Worm (Caenorhabditis elegans) whole organism, young adult: Measurements from ENCODE around the gene ctsa-1.1.

ENCODE experiments used
- B0019.2 ChIP-seq: fragments of 200-800 bp; sonication (Bioruptor generic); conservative IDR thresholded peaks from 2 replicates; pipeline ENCODE4 v1.3.6; 2022; ENCODE audit warnings: missing genetic modification reagents, missing genetic modification characterization, missing compliant biosample characterization
- B0035.1 ChIP-seq: sonication (generic microtip); optimal IDR thresholded peaks from 2 replicates; lab custom pipeline; 2016; ENCODE audit warnings: missing genetic modification characterization, mild to moderate bottlenecking, missing compliant biosample characterization, missing genotype, missing genetic modification reagents
- C06A6.2 ChIP-seq: fragments of 200-800 bp; sonication (Bioruptor generic); conservative IDR thresholded peaks from 2 replicates; pipeline ENCODE4 v1.3.6; 2022; ENCODE audit warnings: missing genetic modification characterization, missing compliant biosample characterization
- F10E7.11 ChIP-seq: sonication (generic microtip); optimal IDR thresholded peaks from 2 replicates; lab custom pipeline; 2017; ENCODE audit warnings: mild to moderate bottlenecking, missing genetic modification characterization, moderate library complexity, missing compliant biosample characterization
- F22D6.2 ChIP-seq: sonication (generic microtip); optimal IDR thresholded peaks from 2 replicates; lab custom pipeline; 2016; ENCODE audit warnings: mild to moderate bottlenecking, missing genetic modification characterization, missing compliant biosample characterization
- F23B12.7 ChIP-seq: sonication (generic microtip); optimal IDR thresholded peaks from 2 replicates; lab custom pipeline; 2017; ENCODE audit warnings: missing genetic modification characterization, mild to moderate bottlenecking, missing compliant biosample characterization, antibody characterized with exemption, moderate library complexity; ENCODE audit not compliant: insufficient read depth
- F52B5.7 ChIP-seq: sonication (generic microtip); optimal IDR thresholded peaks from 2 replicates; lab custom pipeline; 2016; ENCODE audit warnings: mild to moderate bottlenecking, missing genetic modification characterization, missing compliant biosample characterization
- F55B11.4 ChIP-seq: sonication (generic microtip); optimal IDR thresholded peaks from 2 replicates; lab custom pipeline; 2016; ENCODE audit warnings: missing compliant biosample characterization, missing genetic modification characterization, borderline replicate concordance; ENCODE audit not compliant: insufficient read depth
- F57A8.1 ChIP-seq: fragments of 200-800 bp; sonication (Bioruptor generic); optimal IDR thresholded peaks from 2 replicates; lab custom pipeline; 2018; ENCODE audit warnings: mild to moderate bottlenecking, missing genetic modification characterization, moderate library complexity, missing compliant biosample characterization
- T07F8.4 ChIP-seq: sonication (generic microtip); optimal IDR thresholded peaks from 2 replicates; lab custom pipeline; 2016; ENCODE audit warnings: mild to moderate bottlenecking, missing genetic modification characterization, moderate library complexity, missing compliant biosample characterization
- T26A5.8 ChIP-seq: sonication (generic microtip); optimal IDR thresholded peaks from 2 replicates; lab custom pipeline; 2016; ENCODE audit warnings: missing genetic modification characterization, missing compliant biosample characterization
- Y53G8AR.9 ChIP-seq: fragments of 200-800 bp; sonication (Bioruptor generic); conservative IDR thresholded peaks from 2 replicates; pipeline ENCODE4 v1.3.6; 2022; ENCODE audit warnings: missing genetic modification reagents, missing genetic modification characterization, missing compliant biosample characterization
- Y56A3A.18 ChIP-seq: fragments of 200-800 bp; sonication (Bioruptor generic); IDR thresholded peaks from 2 replicates; pipeline ENCODE4 v1.3.6; 2022; ENCODE audit warnings: missing genetic modification reagents, missing genetic modification characterization, missing compliant biosample characterization
- Y67H2A.10 ChIP-seq: fragments of 200-800 bp; sonication (Bioruptor generic); conservative IDR thresholded peaks from 2 replicates; pipeline ENCODE4 v1.3.6; 2022; ENCODE audit warnings: missing genetic modification reagents, missing genetic modification characterization, missing compliant biosample characterization
- akir-1 ChIP-seq: fragments of 200-800 bp; sonication (Bioruptor generic); optimal IDR thresholded peaks from 2 replicates; lab custom pipeline; 2018; ENCODE audit warnings: mild to moderate bottlenecking, missing genetic modification characterization, moderate library complexity, missing compliant biosample characterization
- ama-1 ChIP-seq, 3 experiments: fragments of 150-350 bp in 1 of 3; sonication (generic microtip) in 2 of 3; optimal IDR thresholded peaks; 2 replicates each; lab custom pipeline; 2014 to 2018; ENCODE audit warnings: missing biosample characterization in 2 of 3, missing genetic modification characterization in 2 of 3, missing genetic modification reagents in 2 of 3
- attf-3 ChIP-seq: fragments of 200-800 bp; sonication (Bioruptor generic); conservative IDR thresholded peaks from 2 replicates; pipeline ENCODE4 v1.3.6; 2022; ENCODE audit warnings: missing genetic modification reagents, missing genetic modification characterization, missing compliant biosample characterization
- bed-2 ChIP-seq: fragments of 200-800 bp; sonication (Bioruptor generic); IDR thresholded peaks from 2 replicates; pipeline ENCODE4 v1.3.6; 2022; ENCODE audit warnings: missing genetic modification reagents, missing genetic modification characterization, missing compliant biosample characterization
- cebp-1 ChIP-seq, 2 experiments: fragments of 200-800 bp in 1 of 2; sonication (Bioruptor generic) in 1 of 2; sonication (generic microtip) in 1 of 2; IDR thresholded peaks in 1 of 2; optimal IDR thresholded peaks in 1 of 2; 2 replicates each; pipeline versions ENCODE4 v1.3.6 to Lab custom; 2017 to 2022; ENCODE audit warnings: missing compliant biosample characterization in 2 of 2, missing genetic modification characterization in 2 of 2, mild to moderate bottlenecking in 1 of 2, missing genetic modification reagents in 1 of 2, moderate library complexity in 1 of 2
- ceh-100 ChIP-seq: fragments of 200-800 bp; sonication (Bioruptor generic); IDR thresholded peaks from 2 replicates; pipeline ENCODE4 v1.3.6; 2022; ENCODE audit warnings: missing genetic modification reagents, missing genetic modification characterization, missing compliant biosample characterization
- die-1 ChIP-seq: sonication (generic microtip); optimal IDR thresholded peaks from 2 replicates; lab custom pipeline; 2016; ENCODE audit warnings: missing genotype, mild to moderate bottlenecking, missing genetic modification characterization, missing compliant biosample characterization
- dpl-1 ChIP-seq: fragments of 150-350 bp; optimal IDR thresholded peaks from 2 replicates; lab custom pipeline; 2014; ENCODE audit warnings: missing biosample characterization, missing genetic modification reagents, missing genetic modification characterization
- egrh-3 ChIP-seq: fragments of 200-800 bp; sonication (Bioruptor generic); IDR thresholded peaks from 2 replicates; pipeline ENCODE4 v1.3.6; 2022; ENCODE audit warnings: missing genetic modification reagents, missing genetic modification characterization, missing compliant biosample characterization
- ekl-4 ChIP-seq: fragments of 200-800 bp; sonication (Bioruptor generic); IDR thresholded peaks from 2 replicates; pipeline ENCODE4 v1.3.6; 2022; ENCODE audit warnings: missing genetic modification reagents, missing genetic modification characterization, missing compliant biosample characterization
- ets-4 ChIP-seq: fragments of 200-800 bp; sonication (Bioruptor generic); optimal IDR thresholded peaks from 2 replicates; lab custom pipeline; 2018; ENCODE audit warnings: mild to moderate bottlenecking, missing genetic modification characterization, missing compliant biosample characterization
- gei-17 ChIP-seq: fragments of 200-800 bp; sonication (Bioruptor generic); optimal IDR thresholded peaks from 2 replicates; lab custom pipeline; 2018; ENCODE audit warnings: mild to moderate bottlenecking, missing genetic modification characterization, missing compliant biosample characterization
- him-1 ChIP-seq: sonication (generic microtip); optimal IDR thresholded peaks from 2 replicates; lab custom pipeline; 2016; ENCODE audit warnings: missing genotype, missing genetic modification reagents, missing genetic modification characterization, missing compliant biosample characterization
- hlh-12 ChIP-seq: sonication (generic microtip); optimal IDR thresholded peaks from 2 replicates; lab custom pipeline; 2016; ENCODE audit warnings: missing genetic modification characterization, missing compliant biosample characterization
- hmg-1.2 ChIP-seq: fragments of 200-800 bp; sonication (Bioruptor generic); IDR thresholded peaks from 2 replicates; pipeline ENCODE4 v1.3.6; 2022; ENCODE audit warnings: missing genetic modification reagents, missing genetic modification characterization, missing compliant biosample characterization
- hmg-20 ChIP-seq: fragments of 200-800 bp; sonication (Bioruptor generic); IDR thresholded peaks from 2 replicates; pipeline ENCODE4 v1.3.6; 2022; ENCODE audit warnings: missing genetic modification reagents, missing genetic modification characterization, missing compliant biosample characterization
- let-607 ChIP-seq, 2 experiments: fragments of 200-800 bp in 1 of 2; sonication (Bioruptor generic) in 1 of 2; sonication (generic microtip) in 1 of 2; optimal IDR thresholded peaks; 2 replicates each; lab custom pipeline; 2016 to 2018; ENCODE audit warnings: mild to moderate bottlenecking in 2 of 2, missing compliant biosample characterization in 2 of 2, missing genetic modification characterization in 2 of 2, moderate library complexity in 2 of 2, missing genotype in 1 of 2
- lin-35 ChIP-seq, 3 experiments: fragments of 150-350 bp in 2 of 3; sonication (generic microtip) in 1 of 3; optimal IDR thresholded peaks; 2 replicates each; lab custom pipeline; 2014 to 2018; ENCODE audit warnings: missing biosample characterization in 3 of 3, missing genetic modification characterization in 3 of 3, missing genetic modification reagents in 3 of 3
- madf-6 ChIP-seq: fragments of 200-800 bp; sonication (Bioruptor generic); IDR thresholded peaks from 2 replicates; pipeline ENCODE4 v1.3.6; 2022; ENCODE audit warnings: missing genetic modification reagents, missing genetic modification characterization, missing compliant biosample characterization
- mcd-1 ChIP-seq: fragments of 200-800 bp; sonication (Bioruptor generic); IDR thresholded peaks from 2 replicates; pipeline ENCODE4 v1.3.6; 2022; ENCODE audit warnings: missing genetic modification reagents, missing genetic modification characterization, missing compliant biosample characterization
- mel-28 ChIP-seq: sonication (generic microtip); optimal IDR thresholded peaks from 2 replicates; lab custom pipeline; 2016; ENCODE audit warnings: borderline replicate concordance, mild to moderate bottlenecking, missing genetic modification characterization, missing compliant biosample characterization
- nhr-179 ChIP-seq: sonication (generic microtip); optimal IDR thresholded peaks from 2 replicates; lab custom pipeline; 2016; ENCODE audit warnings: mild to moderate bottlenecking, missing genetic modification characterization, missing compliant biosample characterization
- rcor-1 ChIP-seq: fragments of 200-800 bp; sonication (Bioruptor generic); IDR thresholded peaks from 2 replicates; pipeline ENCODE4 v1.3.6; 2022; ENCODE audit warnings: missing genetic modification reagents, missing genetic modification characterization, missing compliant biosample characterization
- repo-1 ChIP-seq: sonication (generic microtip); optimal IDR thresholded peaks from 2 replicates; lab custom pipeline; 2017; ENCODE audit warnings: mild to moderate bottlenecking, missing genetic modification characterization, missing compliant biosample characterization
- rpc-1 ChIP-seq, 2 experiments: fragments of 150-350 bp in 1 of 2; sonication (generic microtip) in 1 of 2; optimal IDR thresholded peaks; 2 replicates each; lab custom pipeline; 2014 to 2018; ENCODE audit warnings: missing biosample characterization in 1 of 2, missing genetic modification characterization in 1 of 2, missing genetic modification reagents in 1 of 2, missing genotype in 1 of 2
- snpc-1.3 ChIP-seq: sonication (generic microtip); optimal IDR thresholded peaks from 2 replicates; lab custom pipeline; 2017; ENCODE audit warnings: missing genetic modification characterization, mild to moderate bottlenecking, missing compliant biosample characterization, antibody characterized with exemption, moderate library complexity, missing genotype, missing genetic modification reagents; ENCODE audit not compliant: insufficient read depth
- snpc-4 ChIP-seq, 5 experiments: fragments of 150-350 bp in 1 of 5; sonication (generic microtip) in 4 of 5; optimal IDR thresholded peaks; 2 replicates each; lab custom pipeline; 2014 to 2018; ENCODE audit warnings: missing genetic modification characterization in 5 of 5, missing biosample characterization in 3 of 5, antibody characterized with exemption in 2 of 5, mild to moderate bottlenecking in 2 of 5, missing compliant biosample characterization in 2 of 5, missing genotype in 2 of 5, moderate library complexity in 2 of 5, missing genetic modification reagents in 1 of 5
- tbx-9 ChIP-seq: sonication (generic microtip); optimal IDR thresholded peaks from 2 replicates; lab custom pipeline; 2016; ENCODE audit warnings: borderline replicate concordance, missing genetic modification characterization, inconsistent platforms, missing compliant biosample characterization
- tlf-1 ChIP-seq: fragments of 200-800 bp; sonication (Bioruptor generic); optimal IDR thresholded peaks from 2 replicates; lab custom pipeline; 2018; ENCODE audit warnings: mild to moderate bottlenecking, missing genetic modification characterization, missing compliant biosample characterization
- xnd-1 ChIP-seq: sonication (generic microtip); optimal IDR thresholded peaks from 2 replicates; lab custom pipeline; 2016; ENCODE audit warnings: missing genotype, missing genetic modification reagents, missing genetic modification characterization, missing compliant biosample characterization
- ztf-22 ChIP-seq: fragments of 200-800 bp; sonication (Bioruptor generic); optimal IDR thresholded peaks from 2 replicates; lab custom pipeline; 2018; ENCODE audit warnings: mild to moderate bottlenecking, missing genetic modification characterization, moderate library complexity, missing compliant biosample characterization
- ztf-3 ChIP-seq: fragments of 200-800 bp; sonication (Bioruptor generic); optimal IDR thresholded peaks from 2 replicates; lab custom pipeline; 2018; ENCODE audit warnings: mild to moderate bottlenecking, missing genetic modification characterization, missing compliant biosample characterization

Gene ctsa-1.1

DNA sequence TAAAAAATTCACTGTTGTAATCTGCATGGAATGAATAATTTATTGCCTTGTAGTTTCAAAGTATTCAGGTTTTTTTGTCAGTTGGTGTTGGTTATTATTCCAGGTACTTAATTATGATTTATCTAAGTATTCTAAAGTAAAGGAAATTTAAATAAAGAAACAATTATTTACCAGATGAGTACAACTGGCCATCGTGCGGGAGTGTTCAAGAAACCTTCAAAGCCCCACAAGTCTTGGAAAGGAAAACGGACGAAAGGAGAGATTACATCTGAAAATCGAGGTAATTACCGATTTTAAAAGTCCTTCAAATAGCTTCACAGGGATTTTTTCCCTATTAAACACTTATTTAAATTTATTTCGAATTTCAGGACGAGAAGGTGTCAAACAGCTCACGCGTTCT lies 27.3 kb upstream of the ctsa-1.1 start, which contains the start of gene tag-151 (continued):
- TF ChIP-seq cebp-1 (GFP tag; IDR thresholded peaks at IDR 0.05; lab: Robert Waterston, UW) (no peak), cebp-1 (tag; optimal IDR thresholded peaks at IDR 0.05; lab: Kevin White, UChicago) (no peak), hmg-1.2 (GFP tag; lab: Robert Waterston, UW) (no peak), repo-1 (tag; lab: Kevin White, UChicago) (peak; percentile 60), lin-35 (GFP tag; optimal IDR thresholded peaks at IDR 0.05; lab: Kevin White, UChicago) (peak in 1 of 3 experiments; percentile 1), T07F8.4 (tag; lab: Kevin White, UChicago) (no peak), rpc-1 (optimal IDR thresholded peaks at IDR 0.05; lab: Kevin White, UChicago) (no peak), rpc-1 (tag; optimal IDR thresholded peaks at IDR 0.05; lab: Kevin White, UChicago) (no peak), let-607 (tag; optimal IDR thresholded peaks at IDR 0.05; lab: Kevin White, UChicago) (peak in 1 of 2 experiments; percentile 45), Y53G8AR.9 (0 out of 2 replicates have a peak, but pooled peaks have one; percentile 61), akir-1 (no peak), dpl-1 (GFP tag; lab: Kevin White, UChicago) (no peak), ztf-3 (no peak), ama-1 (optimal IDR thresholded peaks at IDR 0.05; lab: Kevin White, UChicago) (no peak), ama-1 (GFP tag; optimal IDR thresholded peaks at IDR 0.05; lab: Kevin White, UChicago) (peak in 1 of 2 experiments; percentile 71), bed-2 (GFP tag; lab: Robert Waterston, UW) (no peak), hlh-12 (tag; lab: Kevin White, UChicago) (no peak), ekl-4 (GFP tag; lab: Robert Waterston, UW) (peak; percentile 49; the same call in 1 of the 2 replicates), attf-3 (GFP tag; lab: Robert Waterston, UW) (no peak), B0035.1 (tag; lab: Kevin White, UChicago) (no peak), T26A5.8 (tag; lab: Kevin White, UChicago) (no peak), F57A8.1 (GFP tag; lab: Kevin White, UChicago) (no peak), die-1 (tag; lab: Kevin White, UChicago) (no peak), ceh-100 (GFP tag; lab: Robert Waterston, UW) (no peak), B0019.2 (GFP tag; lab: Robert Waterston, UW) (no peak), him-1 (tag; lab: Kevin White, UChicago) (peak; percentile 5), ets-4 (GFP tag; lab: Kevin White, UChicago) (no peak), tbx-9 (tag; lab: Kevin White, UChicago) (no peak), F10E7.11 (peak; percentile 45), mel-28 (tag; lab: Kevin White, UChicago) (no peak), Y67H2A.10 (no peak), egrh-3 (GFP tag; lab: Robert Waterston, UW) (no peak), C06A6.2 (GFP tag; lab: Robert Waterston, UW) (no peak), snpc-1.3 (tag; lab: Kevin White, UChicago) (no peak), F55B11.4 (tag; lab: Kevin White, UChicago) (no peak), ztf-22 (GFP tag; lab: Kevin White, UChicago) (no peak), xnd-1 (peak; percentile 23), snpc-4 (GFP tag; optimal IDR thresholded peaks at IDR 0.05; lab: Kevin White, UChicago) (no peak), snpc-4 (tag; optimal IDR thresholded peaks at IDR 0.05; lab: Kevin White, UChicago) (peak in 2 of 4 experiments; percentile 13 to 29), Y56A3A.18 (GFP tag; lab: Robert Waterston, UW) (peak; percentile 73), tlf-1 (GFP tag; lab: Kevin White, UChicago) (peak; percentile 9), rcor-1 (GFP tag; lab: Robert Waterston, UW) (no peak), nhr-179 (tag; lab: Kevin White, UChicago) (no peak), gei-17 (GFP tag; lab: Kevin White, UChicago) (no peak), F22D6.2 (tag; lab: Kevin White, UChicago) (no peak), F52B5.7 (tag; lab: Kevin White, UChicago) (peak; percentile 16), madf-6 (GFP tag; lab: Robert Waterston, UW) (peak; percentile 40), F23B12.7 (no peak), hmg-20 (GFP tag; lab: Robert Waterston, UW) (no peak), mcd-1 (GFP tag; lab: Robert Waterston, UW) (no peak)
